Worm (Caenorhabditis elegans) whole organism, mixed stage, embryonic: Measurements from ENCODE around the gene C29E4.11.

ENCODE experiments used
- M03D4.4 ChIP-seq: sonication (generic microtip); optimal IDR thresholded peaks from 2 replicates; lab custom pipeline; 2017; ENCODE audit warnings: mild to moderate bottlenecking, missing genetic modification characterization, missing compliant biosample characterization
- bed-3 ChIP-seq: fragments of 200-800 bp; sonication (Bioruptor generic); optimal IDR thresholded peaks from 3 replicates; lab custom pipeline; 2018; ENCODE audit warnings: mild to moderate bottlenecking, missing genetic modification characterization, moderate library complexity, missing compliant biosample characterization
- blmp-1 ChIP-seq: fragments of 150-350 bp; optimal IDR thresholded peaks from 2 replicates; lab custom pipeline; 2014; ENCODE audit warnings: missing biosample characterization, missing genetic modification characterization
- ceh-39 ChIP-seq: fragments of 150-350 bp; optimal IDR thresholded peaks from 2 replicates; lab custom pipeline; 2014; ENCODE audit warnings: missing biosample characterization, missing genetic modification characterization
- ceh-43 ChIP-seq: fragments of 200-800 bp; sonication (Bioruptor generic); optimal IDR thresholded peaks from 2 replicates; lab custom pipeline; 2018; ENCODE audit warnings: mild to moderate bottlenecking, missing genetic modification characterization, moderate library complexity, missing compliant biosample characterization
- ceh-83 ChIP-seq: fragments of 200-800 bp; sonication (Bioruptor generic); optimal IDR thresholded peaks from 2 replicates; lab custom pipeline; 2018; ENCODE audit warnings: mild to moderate bottlenecking, missing genetic modification characterization, missing compliant biosample characterization
- ces-1 ChIP-seq: fragments of 150-350 bp; optimal IDR thresholded peaks from 2 replicates; lab custom pipeline; 2014; ENCODE audit warnings: missing biosample characterization, missing genetic modification reagents, missing genetic modification characterization
- drap-1 ChIP-seq: fragments of 200-800 bp; sonication (Bioruptor generic); optimal IDR thresholded peaks from 3 replicates; lab custom pipeline; 2018; ENCODE audit warnings: mild to moderate bottlenecking, missing genetic modification characterization, missing compliant biosample characterization
- elt-1 ChIP-seq: sonication (generic microtip); optimal IDR thresholded peaks from 2 replicates; lab custom pipeline; 2017; ENCODE audit warnings: missing genetic modification characterization, mild to moderate bottlenecking, missing compliant biosample characterization, antibody characterized with exemption, moderate library complexity, borderline replicate concordance; ENCODE audit not compliant: insufficient read depth
- elt-3 ChIP-seq: fragments of 150-350 bp; optimal IDR thresholded peaks from 2 replicates; lab custom pipeline; 2014; ENCODE audit warnings: missing biosample characterization, missing genetic modification characterization
- flh-1 ChIP-seq: fragments of 200-800 bp; sonication (Bioruptor generic); optimal IDR thresholded peaks from 2 replicates; lab custom pipeline; 2018; ENCODE audit warnings: mild to moderate bottlenecking, missing genetic modification characterization, moderate library complexity, missing compliant biosample characterization
- ham-2 ChIP-seq: fragments of 200-800 bp; sonication (Bioruptor generic); optimal IDR thresholded peaks from 2 replicates; lab custom pipeline; 2018; ENCODE audit warnings: mild to moderate bottlenecking, missing genetic modification characterization, missing compliant biosample characterization
- hlh-1 ChIP-seq: fragments of 150-350 bp; optimal IDR thresholded peaks from 2 replicates; lab custom pipeline; 2014; ENCODE audit warnings: missing biosample characterization, missing genetic modification reagents, missing genetic modification characterization
- lin-13 ChIP-seq: fragments of 150-350 bp; optimal IDR thresholded peaks from 2 replicates; lab custom pipeline; 2014; ENCODE audit warnings: missing biosample characterization, missing genetic modification characterization
- lsy-2 ChIP-seq: fragments of 150-350 bp; optimal IDR thresholded peaks from 2 replicates; lab custom pipeline; 2014; ENCODE audit warnings: missing biosample characterization, missing genetic modification characterization
- mab-5 ChIP-seq: fragments of 150-350 bp; optimal IDR thresholded peaks from 2 replicates; lab custom pipeline; 2014; ENCODE audit warnings: missing biosample characterization, missing genetic modification characterization
- mls-2 ChIP-seq: sonication (generic microtip); optimal IDR thresholded peaks from 2 replicates; lab custom pipeline; 2016; ENCODE audit warnings: mild to moderate bottlenecking, missing genetic modification characterization, moderate library complexity, missing compliant biosample characterization
- nhr-12 ChIP-seq: fragments of 150-350 bp; optimal IDR thresholded peaks from 2 replicates; lab custom pipeline; 2014; ENCODE audit warnings: missing biosample characterization, missing genetic modification characterization
- nhr-2 ChIP-seq: fragments of 150-350 bp; optimal IDR thresholded peaks from 2 replicates; lab custom pipeline; 2014; ENCODE audit warnings: missing biosample characterization, missing genetic modification characterization
- nhr-237 ChIP-seq: fragments of 150-350 bp; optimal IDR thresholded peaks from 2 replicates; lab custom pipeline; 2014; ENCODE audit warnings: missing biosample characterization, missing genetic modification characterization
- nhr-28 ChIP-seq: fragments of 150-350 bp; optimal IDR thresholded peaks from 2 replicates; lab custom pipeline; 2014; ENCODE audit warnings: missing biosample characterization, missing genetic modification characterization
- nhr-76 ChIP-seq: sonication (generic microtip); optimal IDR thresholded peaks from 2 replicates; lab custom pipeline; 2017; ENCODE audit warnings: missing biosample characterization, missing genetic modification characterization
- pha-4 ChIP-seq: fragments of 150-350 bp; optimal IDR thresholded peaks from 2 replicates; lab custom pipeline; 2018; ENCODE audit warnings: missing biosample characterization, missing genetic modification reagents, missing genetic modification characterization
- sem-2 ChIP-seq: fragments of 200-800 bp; sonication (Bioruptor generic); optimal IDR thresholded peaks from 2 replicates; lab custom pipeline; 2018; ENCODE audit warnings: mild to moderate bottlenecking, missing genetic modification characterization, missing compliant biosample characterization
- snpc-4 ChIP-seq: fragments of 150-350 bp; optimal IDR thresholded peaks from 2 replicates; lab custom pipeline; 2014; ENCODE audit warnings: missing biosample characterization, missing genetic modification characterization
- sptf-1 ChIP-seq: sonication (generic microtip); optimal IDR thresholded peaks from 2 replicates; lab custom pipeline; 2017; ENCODE audit warnings: mild to moderate bottlenecking, missing genetic modification characterization, moderate library complexity, missing compliant biosample characterization
- tbx-8 ChIP-seq: fragments of 200-800 bp; sonication (Bioruptor generic); optimal IDR thresholded peaks from 2 replicates; lab custom pipeline; 2018; ENCODE audit warnings: mild to moderate bottlenecking, missing genetic modification characterization, moderate library complexity, missing compliant biosample characterization
- unc-120 ChIP-seq: sonication (generic microtip); optimal IDR thresholded peaks from 2 replicates; lab custom pipeline; 2017; ENCODE audit warnings: missing genetic modification characterization, missing compliant biosample characterization; ENCODE audit not compliant: poor library complexity, severe bottlenecking
- unc-39 ChIP-seq: fragments of 150-350 bp; optimal IDR thresholded peaks from 2 replicates; lab custom pipeline; 2014; ENCODE audit warnings: missing biosample characterization, missing genetic modification characterization
- unc-62 ChIP-seq: fragments of 150-350 bp; optimal IDR thresholded peaks from 2 replicates; lab custom pipeline; 2014; ENCODE audit warnings: missing biosample characterization, missing genetic modification reagents, missing genetic modification characterization
- zip-8 ChIP-seq: fragments of 150-350 bp; optimal IDR thresholded peaks from 2 replicates; lab custom pipeline; 2014; ENCODE audit warnings: missing biosample characterization, missing genetic modification characterization

Gene C29E4.11

ce11 chrIII:7958085-7958484 is at the start of gene C29E4.11:
TSS of gene C29E4.11 (minus strand) at chrIII:7958114.
- TF ChIP-seq M03D4.4 (no peak), mls-2 (tag; lab: Kevin White, UChicago) (no peak), ceh-39 (tag; lab: Kevin White, UChicago) (no peak), unc-120 (tag; lab: Kevin White, UChicago) (no peak), lsy-2 (tag; lab: Kevin White, UChicago) (no peak), ces-1 (GFP tag; lab: Kevin White, UChicago) (peak; percentile 42), pha-4 (tag; lab: Kevin White, UChicago) (peak; percentile 33), nhr-12 (no peak), nhr-28 (tag; lab: Kevin White, UChicago) (no peak)

ce11 chrIII:8004091-8004490 is 46.2 kb upstream of the C29E4.11 start, which contains the start of gene C06G4.6:
TSS of gene C06G4.6 (plus strand) at chrIII:8004391.
- no peak for TF ChIP-seq ceh-43
- TF ChIP-seq mls-2 (tag; lab: Kevin White, UChicago) = no peak
- no peak for TF ChIP-seq blmp-1
- no peak for TF ChIP-seq mab-5 (tag; lab: Kevin White, UChicago)
- no peak for TF ChIP-seq unc-39 (tag; lab: Kevin White, UChicago)
- no peak for TF ChIP-seq hlh-1
- no peak for TF ChIP-seq ceh-39 (tag; lab: Kevin White, UChicago)
- TF ChIP-seq M03D4.4 = no peak

- TF ChIP-seq ceh-39 (tag; lab: Kevin White, UChicago) = no peak
- TF ChIP-seq ceh-83 (GFP tag; lab: Kevin White, UChicago) = no peak
- TF ChIP-seq nhr-28 (tag; lab: Kevin White, UChicago) = no peak
- TF ChIP-seq lin-13 = no peak
- TF ChIP-seq bed-3 (GFP tag; lab: Kevin White, UChicago) = no peak
- TF ChIP-seq flh-1 = no peak
- TF ChIP-seq zip-8 (tag; lab: Kevin White, UChicago) = no peak
- TF ChIP-seq mls-2 (tag; lab: Kevin White, UChicago) = no peak
- no peak for TF ChIP-seq ceh-43
- no peak for TF ChIP-seq nhr-12
- no peak for TF ChIP-seq nhr-76 (tag; lab: Kevin White, UChicago)
- no peak for TF ChIP-seq unc-62 (GFP tag; lab: Kevin White, UChicago)
- no peak for TF ChIP-seq ces-1 (GFP tag; lab: Kevin White, UChicago)
- no peak for TF ChIP-seq ham-2 (GFP tag; lab: Kevin White, UChicago)
- no peak for TF ChIP-seq sem-2 (GFP tag; lab: Kevin White, UChicago)
- no peak for TF ChIP-seq tbx-8 (GFP tag; lab: Kevin White, UChicago)
- no peak for TF ChIP-seq elt-3
- TF ChIP-seq nhr-2 (tag; lab: Kevin White, UChicago) = no peak
- TF ChIP-seq pha-4 (tag; lab: Kevin White, UChicago) = no peak
- no peak for TF ChIP-seq elt-1
- TF ChIP-seq, all 35 proteins: peak for 0
These were observed 43.6 kb upstream of the C29E4.11 start for ce11 chrIII:8001557-8001956.

ce11 chrIII:7997447-7998046 is 39.6 kb upstream of the C29E4.11 start:
- TF ChIP-seq elt-1 (no peak), flh-1 (no peak)

- no peak for TF ChIP-seq nhr-12
- no peak for TF ChIP-seq ceh-83 (GFP tag; lab: Kevin White, UChicago)
- no peak for TF ChIP-seq ceh-39 (tag; lab: Kevin White, UChicago)
- TF ChIP-seq sptf-1 (tag; lab: Kevin White, UChicago) = no peak
- TF ChIP-seq drap-1 (GFP tag; lab: Kevin White, UChicago) = no peak
- TF ChIP-seq nhr-237 (tag; lab: Kevin White, UChicago) = no peak
- TF ChIP-seq snpc-4 = no peak
- no peak for TF ChIP-seq mab-5 (tag; lab: Kevin White, UChicago)
- TF ChIP-seq zip-8 (tag; lab: Kevin White, UChicago) = no peak
These were observed 38.4 kb upstream of the C29E4.11 start, which contains the start of gene npr-17 for ce11 chrIII:7996353-7996752. TSS of gene npr-17 (minus strand) at chrIII:7996453.
